Worm (Caenorhabditis elegans) whole organism, late embryonic: ENCODE results near the gene tag-209.

Source experiments
- ama-1 ChIP-seq: fragments of 150-350 bp; optimal IDR thresholded peaks from 2 replicates; lab custom pipeline; 2014
- ceh-14 ChIP-seq: sonication (generic microtip); optimal IDR thresholded peaks from 2 replicates; lab custom pipeline; 2016; ENCODE audit warnings: missing genotype, missing genetic modification characterization, missing compliant biosample characterization
- hlh-6 ChIP-seq: sonication (generic microtip); optimal IDR thresholded peaks from 2 replicates; lab custom pipeline; 2016; ENCODE audit warnings: missing genotype, missing genetic modification characterization, missing compliant biosample characterization
- pha-4 ChIP-seq: fragments of 150-350 bp; optimal IDR thresholded peaks from 2 replicates; lab custom pipeline; 2018; ENCODE audit warnings: missing biosample characterization, missing genetic modification reagents, missing genetic modification characterization
- pqm-1 ChIP-seq: sonication (generic microtip); optimal IDR thresholded peaks from 2 replicates; lab custom pipeline; 2016; ENCODE audit warnings: missing genetic modification characterization, missing compliant biosample characterization
- rnt-1 ChIP-seq: sonication (generic microtip); optimal IDR thresholded peaks from 2 replicates; lab custom pipeline; 2016; ENCODE audit warnings: missing genetic modification characterization, missing compliant biosample characterization
- sox-2 ChIP-seq: fragments of 200-800 bp; sonication (Bioruptor generic); IDR thresholded peaks from 2 replicates; pipeline ENCODE4 v1.3.6; 2022; ENCODE audit warnings: missing genetic modification reagents, missing genetic modification characterization, missing compliant biosample characterization
- unc-86 ChIP-seq: sonication (generic microtip); optimal IDR thresholded peaks from 2 replicates; lab custom pipeline; 2016; ENCODE audit warnings: missing genetic modification characterization, missing compliant biosample characterization

- TF ChIP-seq unc-86 (tag; lab: Kevin White, UChicago) (no peak), rnt-1 (no peak), pqm-1 (tag; lab: Kevin White, UChicago) (no peak), pha-4 (tag; lab: Kevin White, UChicago) (no peak), ceh-14 (tag; lab: Kevin White, UChicago) (no peak), hlh-6 (no peak), ama-1 (lab: Kevin White, UChicago) (no peak), sox-2 (GFP tag; lab: Robert Waterston, UW) (no peak)
Observed at ce11 chrII:10753694-10754093, 33.4 kb upstream of the tag-209 start.
